Worm (Caenorhabditis elegans) whole organism, midembryonic: ENCODE results near the gene C07D10.5.

Experiments used
- T22C8.4 ChIP-seq: fragments of 200-800 bp; sonication (Bioruptor generic); IDR thresholded peaks from 2 replicates; pipeline ENCODE4 v1.3.6; 2022; ENCODE audit warnings: missing genetic modification characterization, missing compliant biosample characterization
- cog-1 ChIP-seq: sonication (generic microtip); optimal IDR thresholded peaks from 2 replicates; lab custom pipeline; 2016; ENCODE audit warnings: missing genetic modification characterization, missing compliant biosample characterization
- flt-1 ChIP-seq: fragments of 200-800 bp; sonication (Bioruptor generic); IDR thresholded peaks from 2 replicates; pipeline ENCODE4 v1.3.6; 2022; ENCODE audit warnings: missing genetic modification characterization, missing compliant biosample characterization
- klf-2 ChIP-seq: fragments of 200-800 bp; sonication (Bioruptor generic); conservative IDR thresholded peaks from 2 replicates; pipeline ENCODE4 v1.3.6; 2022; ENCODE audit warnings: missing genetic modification reagents, missing genetic modification characterization, missing compliant biosample characterization
- med-1 ChIP-seq: sonication (generic microtip); optimal IDR thresholded peaks from 2 replicates; lab custom pipeline; 2017; ENCODE audit warnings: missing genetic modification characterization, mild to moderate bottlenecking, missing compliant biosample characterization, antibody characterized with exemption, missing genetic modification reagents; ENCODE audit not compliant: insufficient read depth
- ref-1 ChIP-seq: fragments of 200-800 bp; sonication (Bioruptor generic); conservative IDR thresholded peaks from 2 replicates; pipeline ENCODE4 v1.3.6; 2022; ENCODE audit warnings: missing genetic modification reagents, missing genetic modification characterization, missing compliant biosample characterization
- tab-1 ChIP-seq: fragments of 200-800 bp; sonication (Bioruptor generic); IDR thresholded peaks from 2 replicates; pipeline ENCODE4 v1.3.6; 2022; ENCODE audit warnings: missing genetic modification characterization, missing compliant biosample characterization
- ztf-23 ChIP-seq: fragments of 200-800 bp; sonication (Bioruptor generic); IDR thresholded peaks from 2 replicates; pipeline ENCODE4 v1.3.6; 2022; ENCODE audit warnings: missing genetic modification reagents, missing genetic modification characterization, missing compliant biosample characterization
- ztf-29 ChIP-seq: fragments of 200-800 bp; sonication (Bioruptor generic); IDR thresholded peaks from 2 replicates; pipeline ENCODE4 v1.3.6; 2022; ENCODE audit warnings: missing genetic modification reagents, missing genetic modification characterization, missing compliant biosample characterization

C07D10.5 gene

ce11 chrII:7420157-7420556 lies 38.8 kb downstream of the C07D10.5 start:
- TF ChIP-seq T22C8.4 (GFP tag; lab: Robert Waterston, UW) = no peak
- TF ChIP-seq cog-1 (tag; lab: Kevin White, UChicago) = no peak
- TF ChIP-seq med-1 (GFP tag; lab: Kevin White, UChicago) = no peak
- TF ChIP-seq ztf-29 (GFP tag; lab: Robert Waterston, UW) = no peak

DNA sequence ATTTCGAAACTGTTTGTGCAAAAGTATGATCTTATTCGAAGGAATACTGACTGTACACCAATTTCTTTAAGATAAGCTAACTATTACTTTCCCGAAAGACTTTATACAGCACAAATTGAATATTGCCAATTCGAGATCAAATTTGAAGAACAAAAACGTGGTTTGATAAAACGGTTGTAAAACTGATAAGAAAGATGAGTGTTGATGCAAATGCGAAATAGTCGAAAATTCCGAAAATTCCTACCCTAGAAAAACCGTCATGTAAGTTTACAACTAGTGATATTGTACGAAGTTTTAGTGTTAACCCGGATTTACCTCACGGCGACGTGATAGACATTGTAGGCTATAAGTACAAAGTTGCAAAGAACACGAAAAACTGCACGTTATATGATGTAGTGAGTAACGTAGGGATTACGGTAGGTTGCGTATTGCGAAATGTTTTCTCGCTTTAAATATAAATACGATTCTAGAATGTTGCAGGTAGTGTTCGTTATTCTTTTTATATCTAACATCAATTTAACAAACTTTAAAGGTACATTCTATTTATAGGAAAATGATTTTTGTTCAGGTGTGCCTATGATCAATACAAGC lies 39.5 kb downstream of the C07D10.5 start:
- TF ChIP-seq klf-2 (no peak), med-1 (GFP tag; lab: Kevin White, UChicago) (no peak), ztf-23 (GFP tag; lab: Robert Waterston, UW) (no peak), flt-1 (GFP tag; lab: Robert Waterston, UW) (no peak), cog-1 (tag; lab: Kevin White, UChicago) (no peak), ref-1 (GFP tag; lab: Robert Waterston, UW) (no peak), T22C8.4 (GFP tag; lab: Robert Waterston, UW) (no peak), ztf-29 (GFP tag; lab: Robert Waterston, UW) (no peak), tab-1 (GFP tag; lab: Robert Waterston, UW) (no peak)

DNA sequence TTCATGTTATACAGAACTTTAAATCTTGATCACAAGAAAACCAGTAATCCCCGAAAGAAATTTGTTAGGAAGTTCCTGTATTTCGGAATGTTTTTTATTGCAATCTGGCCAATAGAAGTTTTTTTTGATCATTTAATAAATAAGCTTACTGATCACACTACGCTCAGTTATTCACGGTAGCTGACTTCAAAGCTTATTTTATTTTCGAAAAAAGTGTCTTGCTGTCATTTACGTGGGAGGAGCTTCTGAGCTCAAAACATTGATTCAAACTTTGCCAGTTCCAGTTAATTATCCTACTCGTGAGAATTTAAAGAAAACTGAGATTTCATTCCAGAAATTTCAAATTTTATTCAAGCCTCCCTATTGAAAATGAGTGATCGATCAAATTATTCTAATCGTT lies 51.0 kb downstream of the C07D10.5 start, which contains the start of gene srd-54:
srd-54 (plus strand) TSS at position 301 of the 400 bp plus-strand sequence.
- TF ChIP-seq med-1 (GFP tag; lab: Kevin White, UChicago) = no peak
- TF ChIP-seq flt-1 (GFP tag; lab: Robert Waterston, UW) = no peak
- TF ChIP-seq ztf-29 (GFP tag; lab: Robert Waterston, UW) = no peak
- no peak for TF ChIP-seq klf-2
- no peak for TF ChIP-seq ref-1 (GFP tag; lab: Robert Waterston, UW)
